Fruit fly (Drosophila melanogaster): Measurements from ENCODE around the gene Sgs4.

DNA sequence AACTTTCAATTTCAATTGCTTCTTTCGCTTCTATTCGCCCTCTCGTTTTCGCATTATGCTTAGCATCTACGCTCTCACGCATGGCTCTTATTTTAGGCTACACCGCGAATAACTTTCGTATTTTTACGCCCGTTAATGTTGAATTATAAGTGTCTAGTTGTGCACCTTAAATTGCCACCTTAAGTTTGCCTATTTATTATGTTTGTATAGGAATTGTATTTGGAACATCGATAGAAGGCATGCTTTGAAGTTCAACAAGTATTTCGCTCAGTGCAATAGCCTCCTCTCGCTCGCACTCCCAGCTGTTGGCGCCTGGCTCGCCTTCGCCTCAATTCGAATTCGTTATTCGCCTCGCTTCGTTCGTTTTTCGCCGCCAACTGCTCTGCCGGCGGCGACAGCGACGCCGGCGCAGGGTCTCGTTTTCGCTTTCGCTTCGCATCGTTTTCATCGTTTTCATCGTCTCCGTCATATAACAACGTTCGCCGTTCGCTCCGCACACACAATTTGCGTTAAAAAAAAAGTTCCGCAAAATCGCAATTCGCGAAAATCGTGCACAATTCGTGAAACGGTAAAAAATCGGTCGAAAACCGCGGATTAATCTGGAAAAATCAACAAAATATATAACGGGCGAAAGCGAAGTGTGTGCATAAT lies 45.1 kb downstream of the Sgs4 start:
- TF ChIP-seq ey (GFP tag; optimal IDR thresholded peaks at IDR 0.05): peak; percentile 97
- peak; percentile 78 for TF ChIP-seq brk (GFP tag; optimal IDR thresholded peaks at IDR 0.05)
- TF ChIP-seq Jra (GFP tag; optimal IDR thresholded peaks at IDR 0.05): peak; percentile 85
- TF ChIP-seq Dfd (GFP tag; optimal IDR thresholded peaks at IDR 0.05): no peak
- no peak for TF ChIP-seq usp (GFP tag; optimal IDR thresholded peaks at IDR 0.05)
